Worm (Caenorhabditis elegans) whole organism, young adult: ENCODE results near the gene C02F5.12.

Source experiments
- F10E7.11 ChIP-seq: sonication (generic microtip); optimal IDR thresholded peaks from 2 replicates; lab custom pipeline; 2017; ENCODE audit warnings: mild to moderate bottlenecking, missing genetic modification characterization, moderate library complexity, missing compliant biosample characterization
- Y53G8AR.9 ChIP-seq: fragments of 200-800 bp; sonication (Bioruptor generic); conservative IDR thresholded peaks from 2 replicates; pipeline ENCODE4 v1.3.6; 2022; ENCODE audit warnings: missing genetic modification reagents, missing genetic modification characterization, missing compliant biosample characterization
- dox-1 ChIP-seq: fragments of 200-800 bp; sonication (Bioruptor generic); IDR thresholded peaks from 2 replicates; pipeline ENCODE4 v1.3.6; 2022; ENCODE audit warnings: missing genetic modification reagents, missing genetic modification characterization, missing compliant biosample characterization
- dpff-1 ChIP-seq: sonication (generic microtip); optimal IDR thresholded peaks from 2 replicates; lab custom pipeline; 2017; ENCODE audit warnings: mild to moderate bottlenecking, missing genetic modification characterization, missing compliant biosample characterization
- efl-1 ChIP-seq: fragments of 150-350 bp; optimal IDR thresholded peaks from 2 replicates; lab custom pipeline; 2014; ENCODE audit warnings: missing biosample characterization, missing genetic modification reagents, missing genetic modification characterization
- ets-4 ChIP-seq: fragments of 200-800 bp; sonication (Bioruptor generic); optimal IDR thresholded peaks from 2 replicates; lab custom pipeline; 2018; ENCODE audit warnings: mild to moderate bottlenecking, missing genetic modification characterization, missing compliant biosample characterization
- lin-26 ChIP-seq: fragments of 200-800 bp; sonication (Bioruptor generic); IDR thresholded peaks from 2 replicates; pipeline ENCODE4 v1.3.6; 2022; ENCODE audit warnings: missing genetic modification reagents, missing genetic modification characterization, missing compliant biosample characterization
- lin-54 ChIP-seq: fragments of 200-800 bp; sonication (Bioruptor generic); optimal IDR thresholded peaks from 2 replicates; lab custom pipeline; 2018; ENCODE audit warnings: mild to moderate bottlenecking, missing genetic modification characterization, missing compliant biosample characterization
- nfya-1 ChIP-seq: sonication (generic microtip); optimal IDR thresholded peaks from 2 replicates; lab custom pipeline; 2017; ENCODE audit warnings: antibody characterized with exemption, missing compliant biosample characterization, missing genetic modification characterization, borderline replicate concordance; ENCODE audit not compliant: insufficient read depth
- nhr-120 ChIP-seq: fragments of 200-800 bp; sonication (Bioruptor generic); IDR thresholded peaks from 2 replicates; pipeline ENCODE4 v1.3.6; 2022; ENCODE audit warnings: missing genetic modification characterization, missing compliant biosample characterization
- unc-62 ChIP-seq: fragments of 150-350 bp; optimal IDR thresholded peaks from 2 replicates; lab custom pipeline; 2014; ENCODE audit warnings: missing biosample characterization, missing genetic modification reagents, missing genetic modification characterization

DNA sequence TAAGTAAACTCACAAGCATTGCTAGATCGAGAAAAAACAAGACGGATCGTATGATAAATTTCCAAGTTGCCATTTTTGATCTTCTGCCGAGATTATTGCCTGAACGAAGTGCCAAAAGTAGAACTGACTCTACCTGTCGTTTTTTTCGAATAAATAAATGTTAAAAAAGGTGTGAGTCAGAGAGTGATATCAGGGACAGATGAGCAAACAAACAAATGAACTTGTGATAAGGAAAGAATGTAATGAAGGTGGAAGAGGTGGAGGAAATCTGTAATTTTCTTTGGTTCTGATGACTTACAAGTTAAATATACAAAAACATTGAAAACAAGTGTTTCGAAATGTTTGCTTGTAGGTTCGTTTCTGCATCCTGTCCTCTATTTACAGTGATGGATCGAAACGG lies 3.5 kb downstream of the C02F5.12 start, which contains the start of gene tsp-1:
- TF ChIP-seq nfya-1 (tag; lab: Kevin White, UChicago) (no peak), dpff-1 (tag; lab: Kevin White, UChicago) (no peak), ets-4 (GFP tag; lab: Kevin White, UChicago) (no peak), unc-62 (no peak), nhr-120 (GFP tag; lab: Robert Waterston, UW) (no peak), dox-1 (GFP tag; lab: Robert Waterston, UW) (no peak), F10E7.11 (tag; lab: Kevin White, UChicago) (no peak), efl-1 (GFP tag; lab: Kevin White, UChicago) (no peak), lin-26 (GFP tag; lab: Robert Waterston, UW) (no peak), Y53G8AR.9 (GFP tag; lab: Robert Waterston, UW) (no peak), lin-54 (GFP tag; lab: Kevin White, UChicago) (no peak)
